Worm (Caenorhabditis elegans): ENCODE data around the gene C15B12.1.

The C15B12.1 gene

DNA sequence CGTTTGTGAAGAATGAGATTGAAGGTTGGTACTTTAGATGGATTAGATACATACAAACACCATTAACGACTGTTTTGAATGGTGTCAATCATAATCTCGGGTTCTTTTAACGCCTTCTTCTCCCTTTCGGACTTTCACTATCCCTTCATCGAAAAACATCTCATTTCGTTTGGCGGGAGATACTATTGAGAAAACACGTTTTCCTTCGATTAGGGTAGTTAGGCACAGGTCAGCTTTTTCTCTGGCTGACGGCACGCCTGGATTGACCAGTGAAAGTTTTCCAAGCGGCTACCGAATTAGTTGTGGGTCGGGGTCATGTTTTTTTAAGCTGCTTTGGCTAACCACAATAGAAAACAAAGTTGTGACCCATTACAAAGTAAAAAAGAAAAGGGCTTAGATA is 43.3 kb downstream of the C15B12.1 start:
- TF ChIP-seq unc-62 (GFP tag; optimal IDR thresholded peaks at IDR 0.05 in 1 of 2) (peak in 1 of 2 experiments; percentile 27), unc-62 (tag; optimal IDR thresholded peaks at IDR 0.05) (no peak), nhr-48 (tag; optimal IDR thresholded peaks at IDR 0.05) (no peak)

DNA sequence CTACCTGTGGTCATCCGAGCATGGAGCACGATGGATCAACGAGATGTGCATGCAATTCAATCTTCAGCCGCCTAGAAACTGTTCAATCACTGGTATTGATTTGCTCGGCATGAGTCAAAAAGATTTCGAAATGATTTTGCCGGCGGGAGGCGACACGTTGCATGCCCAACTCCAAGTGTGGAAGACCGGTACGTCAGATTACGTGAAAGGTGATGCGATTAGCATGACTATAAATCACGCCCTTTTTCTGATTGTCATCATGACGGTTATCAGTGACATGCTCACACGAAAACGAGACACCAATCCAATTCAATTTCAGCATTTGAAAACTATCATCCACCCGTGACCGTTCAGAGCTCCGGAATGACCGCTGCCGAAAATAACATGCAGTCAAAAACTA is 44.0 kb downstream of the C15B12.1 start:
- TF ChIP-seq rbr-2 (tag; optimal IDR thresholded peaks at IDR 0.05) (no peak), spr-3 (GFP tag; optimal IDR thresholded peaks at IDR 0.05) (no peak), madf-9 (GFP tag; conservative IDR thresholded peaks at IDR 0.05) (no peak), nhr-42 (GFP tag; IDR thresholded peaks at IDR 0.05) (no peak), unc-130 (GFP tag; optimal IDR thresholded peaks at IDR 0.05) (no peak), vab-7 (GFP tag; IDR thresholded peaks at IDR 0.05) (no peak), snpc-1.2 (GFP tag; IDR thresholded peaks at IDR 0.05) (no peak), aha-1 (tag) (no peak), fos-1 (tag; optimal IDR thresholded peaks at IDR 0.05) (no peak), ztf-11 (tag; optimal IDR thresholded peaks at IDR 0.05) (no peak), nhr-237 (tag; optimal IDR thresholded peaks at IDR 0.05) (no peak), Y5F2A.4 (GFP tag; optimal IDR thresholded peaks at IDR 0.05) (no peak), mep-1 (tag; optimal IDR thresholded peaks at IDR 0.05) (no peak), ces-1 (GFP tag; optimal IDR thresholded peaks at IDR 0.05) (no peak), lin-1 (GFP tag; IDR thresholded peaks at IDR 0.05) (0 out of 2 replicates have a peak, but pooled peaks have one; percentile 25), zfp-3 (GFP tag; conservative IDR thresholded peaks at IDR 0.05) (no peak), lsy-2 (tag; optimal IDR thresholded peaks at IDR 0.05) (no peak), duxl-1 (tag; optimal IDR thresholded peaks at IDR 0.05; ENCODE audit: poor library complexity) (no peak), dmd-9 (GFP tag; IDR thresholded peaks at IDR 0.05) (no peak), fkh-10 (GFP tag; optimal IDR thresholded peaks at IDR 0.05) (no peak), php-3 (GFP tag; IDR thresholded peaks at IDR 0.05) (peak; percentile 78), spr-1 (tag; optimal IDR thresholded peaks at IDR 0.05) (no peak), lin-29 (GFP tag; IDR thresholded peaks at IDR 0.05) (no peak), R02D3.7 (tag; optimal IDR thresholded peaks at IDR 0.05) (no peak), egl-43 (GFP tag; IDR thresholded peaks at IDR 0.05) (no peak), F10B5.3 (tag; optimal IDR thresholded peaks at IDR 0.05) (no peak), daf-12 (tag; optimal IDR thresholded peaks at IDR 0.05) (no peak), egl-27 (tag; optimal IDR thresholded peaks at IDR 0.05) (no peak), dpl-1 (GFP tag; optimal IDR thresholded peaks at IDR 0.05) (no peak), F49E8.2 (tag; optimal IDR thresholded peaks at IDR 0.05; ENCODE audit: borderline replicate concordance) (no peak), gei-8 (GFP tag; optimal IDR thresholded peaks at IDR 0.05) (no peak), pha-4 (GFP tag; IDR thresholded peaks at IDR 0.05) (no peak), pha-4 (tag; optimal IDR thresholded peaks at IDR 0.05) (no peak), nhr-48 (tag; optimal IDR thresholded peaks at IDR 0.05) (no peak), tag-97 (GFP tag; IDR thresholded peaks at IDR 0.05) (no peak), F44E2.7 (GFP tag; IDR thresholded peaks at IDR 0.05) (no peak), unc-39 (tag; optimal IDR thresholded peaks at IDR 0.05) (no peak), skn-1 (tag; optimal IDR thresholded peaks at IDR 0.05) (no peak), dve-1 (tag; optimal IDR thresholded peaks at IDR 0.05; ENCODE audit: insufficient read depth) (peak; percentile 49), lir-3 (tag; optimal IDR thresholded peaks at IDR 0.05) (no peak), hlh-30 (tag; optimal IDR thresholded peaks at IDR 0.05; ENCODE audit: insufficient read depth) (peak; percentile 25), set-16 (GFP tag; IDR thresholded peaks at IDR 0.05) (no peak), T20F7.1 (GFP tag; optimal IDR thresholded peaks at IDR 0.05) (no peak), nhr-25 (tag; optimal IDR thresholded peaks at IDR 0.05; ENCODE audit: borderline replicate concordance, insufficient read depth) (no peak), daf-16 (GFP tag; optimal IDR thresholded peaks at IDR 0.05) (no peak), daf-16 (tag; optimal IDR thresholded peaks at IDR 0.05) (peak; percentile 34), nhr-6 (tag; optimal IDR thresholded peaks at IDR 0.05) (no peak), daf-8 (GFP tag; IDR thresholded peaks at IDR 0.05) (no peak), F26F4.8 (GFP tag; conservative IDR thresholded peaks at IDR 0.05) (no peak)
